Fruit fly (Drosophila melanogaster) whole organism, embryonic: ENCODE measurements around the gene Vha16-2.

ENCODE experiments used
- CG14441 ChIP-seq: fragments of 200-800 bp; sonication (Bioruptor generic); IDR thresholded peaks from 2 replicates; pipeline ENCODE4 v1.3.6; 2022; ENCODE audit warnings: missing biosample characterization, missing genetic modification characterization
- CG14860 ChIP-seq: fragments of 200-800 bp; sonication (Bioruptor generic); IDR thresholded peaks from 3 replicates; pipeline ENCODE4 v1.3.6; 2022; ENCODE audit warnings: missing biosample characterization, missing genetic modification characterization; ENCODE audit not compliant: partially characterized antibody
- CG2116 ChIP-seq: fragments of 200-800 bp; sonication (Bioruptor generic); optimal IDR thresholded peaks from 3 replicates; lab custom pipeline; 2018; ENCODE audit warnings: missing biosample characterization, mild to moderate bottlenecking, missing genetic modification characterization
- CG30020 ChIP-seq: fragments of 200-800 bp; optimal IDR thresholded peaks from 2 replicates; lab custom pipeline; 2019; ENCODE audit warnings: missing biosample characterization, mild to moderate bottlenecking, missing genetic modification characterization, moderate library complexity
- bowl ChIP-seq: fragments of 200-800 bp; sonication (Bioruptor generic); IDR thresholded peaks from 2 replicates; pipeline ENCODE4 v1.3.6; 2022; ENCODE audit warnings: missing biosample characterization, missing genetic modification characterization

dm6 chr3L:11439570-11439969 lies 35.2 kb upstream of the Vha16-2 start:
- TF ChIP-seq bowl (no peak), CG14441 (GFP tag; lab: Robert Waterston, UW) (no peak), CG30020 (no peak), CG14860 (GFP tag; lab: Robert Waterston, UW) (no peak), CG2116 (GFP tag; lab: Kevin White, UChicago) (no peak)
